Worm (Caenorhabditis elegans): ENCODE measurements around the gene spp-5.

Gene spp-5

DNA sequence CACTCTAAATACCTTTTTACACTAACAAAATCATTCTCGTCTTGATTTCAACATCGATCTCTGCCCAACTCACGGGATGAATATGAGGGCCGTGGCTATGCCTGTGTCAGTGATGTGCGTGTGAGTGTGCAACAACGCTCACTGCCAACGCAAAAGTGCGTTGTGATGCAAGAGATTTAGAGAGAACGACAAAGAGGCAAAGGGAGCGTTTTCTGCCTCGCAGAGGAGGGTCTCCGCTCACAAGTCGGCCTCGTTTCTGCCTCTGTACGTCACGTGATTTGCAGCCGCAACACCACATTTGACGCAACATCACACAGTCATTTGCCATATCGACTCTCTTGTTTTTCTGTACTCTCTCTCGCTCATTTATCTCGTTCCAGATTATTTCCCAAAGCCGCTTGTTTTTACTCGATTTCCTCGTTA, 14.2 kb upstream of the spp-5 start, which contains the start of gene epg-7:
TSS of gene epg-7 (plus strand) at position 413 of the 423 bp plus-strand sequence.
- TF ChIP-seq nhr-90 (tag; optimal IDR thresholded peaks at IDR 0.05; ENCODE audit: poor library complexity) = peak; percentile 95
- no peak for TF ChIP-seq pag-3 (tag; optimal IDR thresholded peaks at IDR 0.05; ENCODE audit: borderline replicate concordance, insufficient read depth)
- peak; percentile 83 for TF ChIP-seq pax-3 (tag; optimal IDR thresholded peaks at IDR 0.05)
- TF ChIP-seq lin-35 (GFP tag; optimal IDR thresholded peaks at IDR 0.05) = peak; percentile 84 to 90
- TF ChIP-seq aha-1 (tag; optimal IDR thresholded peaks at IDR 0.05) = peak; percentile 63
- peak; percentile 95 for TF ChIP-seq egl-13 (tag; optimal IDR thresholded peaks at IDR 0.05)
- TF ChIP-seq elt-3 (tag; optimal IDR thresholded peaks at IDR 0.05) = peak in 3 of 6 experiments; percentile 7 to 88 (median 86)
- TF ChIP-seq efl-3 (GFP tag; optimal IDR thresholded peaks at IDR 0.05) = peak; percentile 4
- peak; percentile 84 for TF ChIP-seq zip-4 (GFP tag; optimal IDR thresholded peaks at IDR 0.05)
- peak; percentile 95 for TF ChIP-seq irx-1 (tag; optimal IDR thresholded peaks at IDR 0.05)
- peak; percentile 87 for TF ChIP-seq ceh-88 (GFP tag; IDR thresholded peaks at IDR 0.05)
- peak; percentile 72 for TF ChIP-seq C04F5.9 (tag; optimal IDR thresholded peaks at IDR 0.05)
- TF ChIP-seq snu-23 (GFP tag; optimal IDR thresholded peaks at IDR 0.05) = peak; percentile 99
- TF ChIP-seq mep-1 (tag; optimal IDR thresholded peaks at IDR 0.05) = peak; percentile 95
- no peak for TF ChIP-seq hlh-17 (GFP tag; optimal IDR thresholded peaks at IDR 0.05; ENCODE audit: borderline replicate concordance)
- peak; percentile 98 for TF ChIP-seq nhr-20 (tag; optimal IDR thresholded peaks at IDR 0.05)
- TF ChIP-seq fos-1 (tag; optimal IDR thresholded peaks at IDR 0.05) = peak; percentile 86
- peak; percentile 94 for TF ChIP-seq lin-13 (GFP tag; optimal IDR thresholded peaks at IDR 0.05)
- peak; percentile 95 for TF ChIP-seq jun-1 (tag; optimal IDR thresholded peaks at IDR 0.05)
- peak; percentile 99 for TF ChIP-seq dsc-1 (tag; optimal IDR thresholded peaks at IDR 0.05)
- peak; percentile 87 for TF ChIP-seq lin-39 (tag; optimal IDR thresholded peaks at IDR 0.05)
- TF ChIP-seq ceh-8 (GFP tag; optimal IDR thresholded peaks at IDR 0.05) = peak; percentile 95
- peak; percentile 88 for TF ChIP-seq mab-9 (GFP tag; IDR thresholded peaks at IDR 0.05)
- no peak for TF ChIP-seq unc-62 (GFP tag; optimal IDR thresholded peaks at IDR 0.05)
- peak; percentile 99 for TF ChIP-seq nhr-85 (tag)
- peak; percentile 94 for TF ChIP-seq nhr-77 (tag; optimal IDR thresholded peaks at IDR 0.05)
- TF ChIP-seq fkh-8 (tag; optimal IDR thresholded peaks at IDR 0.05) = peak; percentile 98
- TF ChIP-seq zag-1 (tag; optimal IDR thresholded peaks at IDR 0.05) = peak; percentile 90
- TF ChIP-seq nhr-12 (tag; optimal IDR thresholded peaks at IDR 0.05) = no peak
- peak; percentile 93 for TF ChIP-seq C16A3.4 (tag; optimal IDR thresholded peaks at IDR 0.05)
- peak; percentile 98 for TF ChIP-seq tbx-2 (tag; optimal IDR thresholded peaks at IDR 0.05)
- peak; percentile 73 for TF ChIP-seq mef-2 (tag; optimal IDR thresholded peaks at IDR 0.05)
- TF ChIP-seq lin-15B (tag; optimal IDR thresholded peaks at IDR 0.05) = peak; percentile 64
- TF ChIP-seq grh-1 (GFP tag; IDR thresholded peaks at IDR 0.05) = peak; percentile 89
- TF ChIP-seq ets-5 (GFP tag; IDR thresholded peaks at IDR 0.05) = no peak
- TF ChIP-seq ama-1 (optimal IDR thresholded peaks at IDR 0.05) = peak; percentile 80
- TF ChIP-seq aly-2 (tag; optimal IDR thresholded peaks at IDR 0.05) = peak; percentile 30
- TF ChIP-seq nhr-237 (tag; optimal IDR thresholded peaks at IDR 0.05) = peak; percentile 75
- peak; percentile 71 for TF ChIP-seq fkh-4 (tag; optimal IDR thresholded peaks at IDR 0.05; ENCODE audit: borderline replicate concordance)
- no peak for TF ChIP-seq nhr-84 (tag; optimal IDR thresholded peaks at IDR 0.05)
- no peak for TF ChIP-seq alr-1 (tag; optimal IDR thresholded peaks at IDR 0.05; ENCODE audit: borderline replicate concordance)
- TF ChIP-seq swsn-7 (tag; optimal IDR thresholded peaks at IDR 0.05) = peak; percentile 98
- no peak for TF ChIP-seq unc-30 (tag; optimal IDR thresholded peaks at IDR 0.05)
- TF ChIP-seq unc-130 (tag; optimal IDR thresholded peaks at IDR 0.05) = peak; percentile 88
- peak; percentile 89 to 93 for TF ChIP-seq lsy-2 (tag; optimal IDR thresholded peaks at IDR 0.05)
- TF ChIP-seq efl-1 (optimal IDR thresholded peaks at IDR 0.05) = peak; percentile 81 to 85
- TF ChIP-seq efl-1 (GFP tag; optimal IDR thresholded peaks at IDR 0.05 in 1 of 2) = peak; percentile 67 to 97
- TF ChIP-seq skn-1 (tag; optimal IDR thresholded peaks at IDR 0.05) = peak; percentile 50
- TF ChIP-seq blmp-1 (tag; optimal IDR thresholded peaks at IDR 0.05) = peak; percentile 59
- peak; percentile 88 for TF ChIP-seq sup-37 (GFP tag; optimal IDR thresholded peaks at IDR 0.05)
- peak; percentile 99 for TF ChIP-seq lin-14 (GFP tag; optimal IDR thresholded peaks at IDR 0.05)
- TF ChIP-seq sptf-1 (tag; optimal IDR thresholded peaks at IDR 0.05) = no peak
- peak; percentile 65 for TF ChIP-seq snpc-4 (tag; optimal IDR thresholded peaks at IDR 0.05)
- peak; percentile 86 for TF ChIP-seq sox-4 (tag; optimal IDR thresholded peaks at IDR 0.05)
